Worm (Caenorhabditis elegans) whole organism, young adult: ENCODE data around the gene Y73B6BL.288.

ENCODE experiments used
- F39B2.1 ChIP-seq: fragments of 200-800 bp; sonication (Bioruptor generic); IDR thresholded peaks from 2 replicates; pipeline ENCODE4 v1.3.6; 2022; ENCODE audit warnings: missing genetic modification reagents, missing genetic modification characterization, missing compliant biosample characterization
- aptf-2 ChIP-seq: fragments of 200-800 bp; sonication (Bioruptor generic); conservative IDR thresholded peaks from 2 replicates; pipeline ENCODE4 v1.3.6; 2022; ENCODE audit warnings: missing genetic modification reagents, missing genetic modification characterization, missing compliant biosample characterization
- hrde-1 ChIP-seq: sonication (generic microtip); optimal IDR thresholded peaks from 2 replicates; lab custom pipeline; 2016; ENCODE audit warnings: missing genetic modification characterization, mild to moderate bottlenecking, missing compliant biosample characterization, moderate library complexity, missing genotype, missing genetic modification reagents, borderline replicate concordance
- let-526 ChIP-seq: fragments of 200-800 bp; sonication (Bioruptor generic); IDR thresholded peaks from 2 replicates; pipeline ENCODE4 v1.3.6; 2022; ENCODE audit warnings: missing genetic modification reagents, missing genetic modification characterization, missing compliant biosample characterization

DNA sequence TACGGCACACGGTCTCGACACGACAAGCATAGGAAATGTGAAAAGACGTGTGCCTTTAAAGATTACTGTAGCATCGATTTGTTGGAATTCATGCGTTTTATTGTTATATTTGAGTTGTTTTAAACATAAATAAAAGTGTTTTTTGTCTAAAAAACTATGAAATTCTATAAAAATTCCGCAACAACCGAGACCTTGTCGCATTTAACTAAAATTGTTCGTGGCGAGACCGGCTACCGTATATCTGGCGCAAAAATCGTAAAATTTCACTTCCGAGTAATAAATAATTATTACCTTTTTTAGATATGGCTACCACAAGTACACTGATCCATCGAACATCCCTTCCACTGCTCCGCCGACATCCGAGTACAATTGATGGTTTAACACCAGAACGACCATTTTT is 5.0 kb downstream of the Y73B6BL.288 start, which contains the start of gene ipla-6:
- TF ChIP-seq hrde-1 (tag; lab: Kevin White, UChicago) (no peak), let-526 (GFP tag; lab: Robert Waterston, UW) (no peak), F39B2.1 (no peak), aptf-2 (GFP tag; lab: Robert Waterston, UW) (no peak)
